Worm (Caenorhabditis elegans) whole organism, L2 larva: ENCODE measurements around the gene C53B4.3.

Experiments
- C34F6.9 ChIP-seq: fragments of 150-350 bp; optimal IDR thresholded peaks from 2 replicates; lab custom pipeline; 2014; ENCODE audit warnings: missing biosample characterization, missing genetic modification characterization
- F13H6.1 ChIP-seq: sonication (generic microtip); optimal IDR thresholded peaks from 2 replicates; lab custom pipeline; 2016; ENCODE audit warnings: missing genetic modification characterization, missing compliant biosample characterization
- R02D3.7 ChIP-seq: fragments of 150-350 bp; optimal IDR thresholded peaks from 2 replicates; lab custom pipeline; 2014; ENCODE audit warnings: missing biosample characterization, missing genetic modification characterization
- Y55F3AM.14 ChIP-seq: fragments of 200-800 bp; sonication (Bioruptor generic); optimal IDR thresholded peaks from 2 replicates; lab custom pipeline; 2018; ENCODE audit warnings: mild to moderate bottlenecking, missing genetic modification characterization, missing compliant biosample characterization
- ZK546.5 ChIP-seq: sonication (generic microtip); optimal IDR thresholded peaks from 2 replicates; lab custom pipeline; 2017; ENCODE audit warnings: missing biosample characterization, missing genetic modification characterization
- alr-1 ChIP-seq: fragments of 150-350 bp; optimal IDR thresholded peaks from 2 replicates; lab custom pipeline; 2014; ENCODE audit warnings: missing biosample characterization, missing genetic modification characterization
- aly-2 ChIP-seq: fragments of 150-350 bp; optimal IDR thresholded peaks from 2 replicates; lab custom pipeline; 2014; ENCODE audit warnings: missing biosample characterization, missing genetic modification characterization
- ama-1 ChIP-seq: fragments of 150-350 bp; optimal IDR thresholded peaks from 2 replicates; lab custom pipeline; 2018; ENCODE audit warnings: inconsistent platforms
- blmp-1 ChIP-seq: sonication (generic microtip); optimal IDR thresholded peaks from 2 replicates; lab custom pipeline; 2017; ENCODE audit warnings: missing genetic modification characterization, mild to moderate bottlenecking, missing compliant biosample characterization, antibody characterized with exemption, moderate library complexity; ENCODE audit not compliant: insufficient read depth
- ceh-16 ChIP-seq: fragments of 150-350 bp; optimal IDR thresholded peaks from 2 replicates; lab custom pipeline; 2014; ENCODE audit warnings: missing biosample characterization, missing genetic modification characterization
- ceh-82 ChIP-seq: fragments of 150-350 bp; optimal IDR thresholded peaks from 2 replicates; lab custom pipeline; 2014; ENCODE audit warnings: missing biosample characterization, missing genetic modification characterization
- crh-2 ChIP-seq: sonication (generic microtip); optimal IDR thresholded peaks from 2 replicates; lab custom pipeline; 2017; ENCODE audit warnings: missing biosample characterization, missing genetic modification characterization
- dmd-4 ChIP-seq: sonication (generic microtip); optimal IDR thresholded peaks from 2 replicates; lab custom pipeline; 2017; ENCODE audit warnings: missing biosample characterization, missing genetic modification characterization
- egl-27 ChIP-seq: sonication (generic microtip); optimal IDR thresholded peaks from 3 replicates; lab custom pipeline; 2017; ENCODE audit warnings: missing biosample characterization, missing genetic modification reagents, missing genetic modification characterization
- elt-1 ChIP-seq: fragments of 150-350 bp; optimal IDR thresholded peaks from 2 replicates; lab custom pipeline; 2014; ENCODE audit warnings: missing biosample characterization, missing genetic modification characterization
- elt-3 ChIP-seq: sonication (generic microtip); optimal IDR thresholded peaks from 2 replicates; lab custom pipeline; 2017; ENCODE audit warnings: missing biosample characterization, missing genetic modification characterization
- fos-1 ChIP-seq: fragments of 150-350 bp; optimal IDR thresholded peaks from 2 replicates; lab custom pipeline; 2014; ENCODE audit warnings: missing biosample characterization, missing genetic modification characterization
- gmeb-1 ChIP-seq: fragments of 150-350 bp; optimal IDR thresholded peaks from 2 replicates; lab custom pipeline; 2014; ENCODE audit warnings: missing biosample characterization, missing genetic modification characterization
- lin-11 ChIP-seq: fragments of 150-350 bp; sonication (generic microtip); optimal IDR thresholded peaks from 2 replicates; lab custom pipeline; 2014; ENCODE audit warnings: missing biosample characterization, missing genetic modification characterization, inconsistent platforms, mixed read lengths
- lin-13 ChIP-seq: fragments of 150-350 bp; optimal IDR thresholded peaks from 2 replicates; lab custom pipeline; 2014; ENCODE audit warnings: missing biosample characterization, missing genetic modification reagents, missing genetic modification characterization
- lin-39 ChIP-seq: fragments of 150-350 bp; optimal IDR thresholded peaks from 2 replicates; lab custom pipeline; 2014; ENCODE audit warnings: missing biosample characterization, missing genetic modification reagents, missing genetic modification characterization
- lsy-2 ChIP-seq, 2 experiments: fragments of 150-350 bp in 1 of 2; sonication (generic microtip) in 1 of 2; optimal IDR thresholded peaks; 2 replicates each; lab custom pipeline; 2014 to 2017; ENCODE audit warnings: missing biosample characterization in 2 of 2, missing genetic modification characterization in 2 of 2
- mab-5 ChIP-seq: fragments of 150-350 bp; optimal IDR thresholded peaks from 2 replicates; lab custom pipeline; 2014; ENCODE audit warnings: missing biosample characterization, missing genetic modification characterization
- mbf-1 ChIP-seq: sonication (generic microtip); optimal IDR thresholded peaks from 2 replicates; lab custom pipeline; 2017; ENCODE audit warnings: missing biosample characterization, missing genetic modification characterization
- mdl-1 ChIP-seq, 2 experiments: fragments of 150-350 bp in 1 of 2; sonication (generic microtip) in 1 of 2; optimal IDR thresholded peaks; 2 replicates each; lab custom pipeline; 2017; ENCODE audit warnings: missing biosample characterization in 2 of 2, missing genetic modification characterization in 2 of 2
- nhr-10 ChIP-seq: sonication (generic microtip); optimal IDR thresholded peaks from 2 replicates; lab custom pipeline; 2017; ENCODE audit warnings: missing biosample characterization, missing genetic modification characterization
- nhr-11 ChIP-seq: fragments of 150-350 bp; optimal IDR thresholded peaks from 2 replicates; lab custom pipeline; 2014; ENCODE audit warnings: missing biosample characterization, missing genetic modification characterization
- nhr-12 ChIP-seq: fragments of 150-350 bp; optimal IDR thresholded peaks from 2 replicates; lab custom pipeline; 2014; ENCODE audit warnings: missing biosample characterization, missing genetic modification characterization
- nhr-129 ChIP-seq: fragments of 150-350 bp; optimal IDR thresholded peaks from 2 replicates; lab custom pipeline; 2014; ENCODE audit warnings: missing biosample characterization, missing genetic modification characterization
- nhr-21 ChIP-seq: fragments of 150-350 bp; optimal IDR thresholded peaks from 2 replicates; lab custom pipeline; 2014; ENCODE audit warnings: missing biosample characterization, missing genetic modification characterization
- nhr-23 ChIP-seq: fragments of 150-350 bp; optimal IDR thresholded peaks from 2 replicates; lab custom pipeline; 2014; ENCODE audit warnings: missing biosample characterization, missing genetic modification reagents, missing genetic modification characterization
- nhr-237 ChIP-seq: fragments of 150-350 bp; optimal IDR thresholded peaks from 2 replicates; lab custom pipeline; 2014; ENCODE audit warnings: missing biosample characterization, missing genetic modification characterization
- nhr-25 ChIP-seq: fragments of 150-350 bp; sonication (generic microtip); optimal IDR thresholded peaks from 3 replicates; lab custom pipeline; 2014; ENCODE audit warnings: missing biosample characterization, missing genetic modification characterization
- nhr-6 ChIP-seq: fragments of 150-350 bp; optimal IDR thresholded peaks from 2 replicates; lab custom pipeline; 2014; ENCODE audit warnings: missing biosample characterization, missing genetic modification characterization
- nhr-77 ChIP-seq: fragments of 150-350 bp; optimal IDR thresholded peaks from 2 replicates; lab custom pipeline; 2014; ENCODE audit warnings: missing biosample characterization, missing genetic modification characterization
- peb-1 ChIP-seq: fragments of 150-350 bp; optimal IDR thresholded peaks from 2 replicates; lab custom pipeline; 2014; ENCODE audit warnings: missing biosample characterization, missing genetic modification characterization
- sem-4 ChIP-seq: fragments of 150-350 bp; optimal IDR thresholded peaks from 2 replicates; lab custom pipeline; 2014; ENCODE audit warnings: missing biosample characterization, missing genetic modification reagents, missing genetic modification characterization
- skn-1 ChIP-seq: sonication (generic microtip); optimal IDR thresholded peaks from 2 replicates; lab custom pipeline; 2017; ENCODE audit warnings: missing biosample characterization, missing genetic modification characterization
- sma-3 ChIP-seq: sonication (generic microtip); optimal IDR thresholded peaks from 2 replicates; lab custom pipeline; 2016; ENCODE audit warnings: missing genetic modification reagents, missing genetic modification characterization, missing compliant biosample characterization
- sma-9 ChIP-seq, 2 experiments: fragments of 150-350 bp in 1 of 2; sonication (generic microtip) in 1 of 2; optimal IDR thresholded peaks; 2 replicates each; lab custom pipeline; 2014 to 2016; ENCODE audit warnings: missing genetic modification characterization in 2 of 2, mild to moderate bottlenecking in 1 of 2, missing biosample characterization in 1 of 2, missing compliant biosample characterization in 1 of 2, missing genetic modification reagents in 1 of 2, moderate library complexity in 1 of 2
- snpc-4 ChIP-seq: fragments of 150-350 bp; optimal IDR thresholded peaks from 2 replicates; lab custom pipeline; 2014; ENCODE audit warnings: missing biosample characterization, missing genetic modification characterization
- unc-39 ChIP-seq: fragments of 150-350 bp; optimal IDR thresholded peaks from 2 replicates; lab custom pipeline; 2014; ENCODE audit warnings: missing biosample characterization, missing genetic modification characterization
- unc-55 ChIP-seq: fragments of 150-350 bp; sonication (generic microtip); optimal IDR thresholded peaks from 3 replicates; lab custom pipeline; 2014; ENCODE audit warnings: missing biosample characterization, missing genetic modification reagents, missing genetic modification characterization
- unc-62 ChIP-seq: fragments of 150-350 bp; optimal IDR thresholded peaks from 2 replicates; lab custom pipeline; 2014; ENCODE audit warnings: missing biosample characterization, missing genetic modification reagents, missing genetic modification characterization
- zag-1 ChIP-seq: fragments of 150-350 bp; optimal IDR thresholded peaks from 2 replicates; lab custom pipeline; 2014; ENCODE audit warnings: missing biosample characterization, missing genetic modification characterization
- ztf-1 ChIP-seq: fragments of 200-800 bp; sonication (Bioruptor generic); conservative IDR thresholded peaks from 2 replicates; pipeline ENCODE4 v1.3.6; 2022; ENCODE audit warnings: missing genetic modification characterization, missing compliant biosample characterization
- ztf-11 ChIP-seq: sonication (generic microtip); optimal IDR thresholded peaks from 2 replicates; lab custom pipeline; 2017; ENCODE audit warnings: missing biosample characterization, missing genetic modification characterization
- ztf-4 ChIP-seq: fragments of 150-350 bp; optimal IDR thresholded peaks from 2 replicates; lab custom pipeline; 2014; ENCODE audit warnings: missing biosample characterization, missing genetic modification characterization

Gene C53B4.3

ce11 chrIV:8974543-8975330, 1.2 kb upstream of the C53B4.3 start:
- TF ChIP-seq unc-55 = no peak
- no peak for TF ChIP-seq Y55F3AM.14
- TF ChIP-seq sma-3 (GFP tag; lab: Kevin White, UChicago) = no peak
- no peak for TF ChIP-seq skn-1
- no peak for TF ChIP-seq nhr-237 (tag; lab: Kevin White, UChicago)
- TF ChIP-seq elt-1 = no peak
- no peak for TF ChIP-seq nhr-10 (tag; lab: Kevin White, UChicago)
- TF ChIP-seq gmeb-1 = no peak
- TF ChIP-seq lin-11 = no peak
- TF ChIP-seq crh-2 = peak; percentile 10
- TF ChIP-seq R02D3.7 = no peak
- TF ChIP-seq sma-9 (GFP tag; optimal IDR thresholded peaks at IDR 0.05; lab: Kevin White, UChicago) = peak; percentile 36
- no peak for TF ChIP-seq sma-9 (tag; optimal IDR thresholded peaks at IDR 0.05; lab: Kevin White, UChicago)
- TF ChIP-seq nhr-23 = no peak
- TF ChIP-seq snpc-4 (tag; lab: Kevin White, UChicago) = no peak
- no peak for TF ChIP-seq unc-62
- peak; percentile 17 for TF ChIP-seq ztf-4
- TF ChIP-seq mdl-1 (tag; optimal IDR thresholded peaks at IDR 0.05; lab: Kevin White, UChicago) = no peak
- no peak for TF ChIP-seq ztf-11 (tag; lab: Kevin White, UChicago)
- no peak for TF ChIP-seq nhr-77 (tag; lab: Kevin White, UChicago)
- no peak for TF ChIP-seq nhr-6
- no peak for TF ChIP-seq ztf-1 (GFP tag; lab: Robert Waterston, UW)
- TF ChIP-seq mbf-1 (tag; lab: Kevin White, UChicago) = no peak
- no peak for TF ChIP-seq ceh-82 (tag; lab: Kevin White, UChicago)
- TF ChIP-seq blmp-1 (tag; lab: Kevin White, UChicago) = no peak
- no peak for TF ChIP-seq sem-4 (tag; lab: Kevin White, UChicago)
- TF ChIP-seq mab-5 (tag; lab: Kevin White, UChicago) = no peak
- no peak for TF ChIP-seq ceh-16
- no peak for TF ChIP-seq lin-39 (tag; lab: Kevin White, UChicago)
- peak; percentile 56 for TF ChIP-seq C34F6.9
- TF ChIP-seq nhr-11 (tag; lab: Kevin White, UChicago) = no peak
- TF ChIP-seq lin-13 = no peak
- TF ChIP-seq nhr-25 (tag; lab: Kevin White, UChicago) = no peak
- no peak for TF ChIP-seq nhr-12
- TF ChIP-seq ZK546.5 (tag; lab: Kevin White, UChicago) = no peak
- peak; percentile 42 for TF ChIP-seq nhr-129 (tag; lab: Kevin White, UChicago)
- peak; percentile 34 for TF ChIP-seq F13H6.1 (tag; lab: Kevin White, UChicago)
- no peak for TF ChIP-seq peb-1 (tag; lab: Kevin White, UChicago)
- no peak for TF ChIP-seq aly-2
- TF ChIP-seq zag-1 (tag; lab: Kevin White, UChicago) = no peak
- TF ChIP-seq nhr-21 (tag; lab: Kevin White, UChicago) = no peak
- TF ChIP-seq alr-1 (tag; lab: Kevin White, UChicago) = no peak
- TF ChIP-seq elt-3 (tag; lab: Kevin White, UChicago) = no peak
- no peak for TF ChIP-seq egl-27
- TF ChIP-seq dmd-4 (tag; lab: Kevin White, UChicago) = no peak
- TF ChIP-seq unc-39 (tag; lab: Kevin White, UChicago) = no peak
- TF ChIP-seq fos-1 = no peak
- peak in 1 of 2 experiments; percentile 63 for TF ChIP-seq lsy-2 (tag; optimal IDR thresholded peaks at IDR 0.05; lab: Kevin White, UChicago)
- no peak for TF ChIP-seq ama-1
- TF ChIP-seq, all 48 proteins: peak for 7
